Fruit fly (Drosophila melanogaster) whole organism, adult: Measurements from ENCODE around the gene Deaf1.

Source experiments
- CG14711 ChIP-seq: fragments of 200-800 bp; sonication (Bioruptor generic); optimal IDR thresholded peaks from 2 replicates; lab custom pipeline; 2018; ENCODE audit warnings: missing biosample characterization, mild to moderate bottlenecking, missing genetic modification characterization, moderate library complexity
- CG7045 ChIP-seq: fragments of 200-800 bp; sonication (Bioruptor generic); optimal IDR thresholded peaks from 2 replicates; lab custom pipeline; 2017; ENCODE audit warnings: missing biosample characterization, mild to moderate bottlenecking, missing genetic modification characterization
- Clk ChIP-seq: fragments of 200-800 bp; sonication (Bioruptor generic); optimal IDR thresholded peaks from 2 replicates; lab custom pipeline; 2017; ENCODE audit warnings: missing biosample characterization, missing genetic modification characterization
- Crg-1 ChIP-seq: fragments of 200-800 bp; sonication (Bioruptor generic); optimal IDR thresholded peaks from 2 replicates; lab custom pipeline; 2016; ENCODE audit warnings: missing biosample characterization, missing genetic modification characterization
- cic ChIP-seq: fragments of 200-800 bp; sonication (Bioruptor generic); optimal IDR thresholded peaks from 2 replicates; lab custom pipeline; 2017; ENCODE audit warnings: missing biosample characterization, mild to moderate bottlenecking, missing genetic modification characterization, moderate library complexity
- kay ChIP-seq: fragments of 200-800 bp; sonication (Bioruptor generic); peaks from one replicate; lab custom pipeline; 2016; ENCODE audit warnings: missing biosample characterization, missing genetic modification characterization, borderline replicate concordance
- pad ChIP-seq: fragments of 200-800 bp; sonication (Bioruptor generic); optimal IDR thresholded peaks from 3 replicates; lab custom pipeline; 2017; ENCODE audit warnings: missing biosample characterization, missing genetic modification characterization, mild to moderate bottlenecking, moderate library complexity, missing genetic modification reagents

DNA sequence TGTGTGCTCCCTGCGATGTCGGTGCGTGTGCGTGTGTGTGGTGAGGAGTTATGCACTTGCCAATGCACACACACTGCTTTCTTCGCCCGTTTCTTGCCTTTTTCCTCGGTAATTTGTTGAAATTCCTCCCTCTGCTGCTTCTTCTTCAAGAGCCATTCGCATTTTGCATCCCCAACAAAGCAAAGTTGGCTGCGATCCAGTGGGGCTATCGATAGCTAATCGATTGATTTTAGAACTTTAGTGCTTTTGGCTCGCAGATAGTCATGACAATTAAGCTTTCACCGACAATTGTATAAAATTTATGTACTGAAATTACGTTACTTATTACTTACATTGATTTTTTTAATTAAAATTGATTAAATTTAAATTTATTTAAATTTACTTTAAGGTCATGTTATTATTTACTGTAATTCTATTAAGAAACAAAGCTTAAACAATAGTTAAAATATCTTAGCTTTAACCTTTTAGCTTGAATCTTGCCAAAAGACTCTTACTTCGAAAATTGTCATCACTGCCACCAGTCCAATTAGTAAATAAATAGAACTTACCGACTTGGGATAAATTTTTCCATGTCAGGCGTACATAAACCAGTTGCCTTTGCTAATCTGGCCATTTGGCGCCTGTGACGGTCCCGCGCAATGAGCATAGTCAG lies 16.3 kb downstream of the Deaf1 start, which contains the start of the genes trc and CG32221:
- TF ChIP-seq CG7045 = no peak
- TF ChIP-seq cic (GFP tag; lab: Kevin White, UChicago) = no peak
- no peak for TF ChIP-seq kay (GFP tag; lab: Kevin White, UChicago)
- peak; percentile 59 for TF ChIP-seq pad (GFP tag; lab: Kevin White, UChicago)
- no peak for TF ChIP-seq Crg-1
- peak; percentile 41 for TF ChIP-seq CG14711
- TF ChIP-seq Clk (GFP tag; lab: Kevin White, UChicago) = no peak
